Fruit fly (Drosophila melanogaster): ENCODE results near the gene Rel.
A peak's percentile ranks its signal among the peaks of the same experiment; 100 is the strongest.

Rel gene

dm6 chr3R:9038652-9039051 is 9.1 kb downstream of the Rel start, which contains the start of gene hyx:
TSS of gene hyx (plus strand) at chr3R:9038760.
- no peak for TF ChIP-seq CG1832 (GFP tag; optimal IDR thresholded peaks at IDR 0.05)
- TF ChIP-seq pan (optimal IDR thresholded peaks at IDR 0.05), result no peak
- TF ChIP-seq pan (GFP tag; optimal IDR thresholded peaks at IDR 0.05 in 1 of 2, IDR thresholded peaks at IDR 0.05 in 1 of 2), result no peak
- peak; percentile 48 for TF ChIP-seq Nf-YC (tag; optimal IDR thresholded peaks at IDR 0.05)
- TF ChIP-seq D19B (GFP tag; optimal IDR thresholded peaks at IDR 0.05), result no peak
- peak; percentile 43 for TF ChIP-seq CoRest (tag; optimal IDR thresholded peaks at IDR 0.05)
- no peak for TF ChIP-seq abd-A (tag; optimal IDR thresholded peaks at IDR 0.05)
- TF ChIP-seq HLH3B (GFP tag; IDR thresholded peaks at IDR 0.05), result no peak
- TF ChIP-seq CG2202 (tag; optimal IDR thresholded peaks at IDR 0.05), result no peak
- peak; percentile 82 for TF ChIP-seq CG2129 (GFP tag; IDR thresholded peaks at IDR 0.05; ENCODE audit: partially characterized antibody)
- peak; percentile 17 for TF ChIP-seq NC2β (GFP tag; optimal IDR thresholded peaks at IDR 0.05)
- TF ChIP-seq CG11696 (GFP tag; IDR thresholded peaks at IDR 0.05), result no peak
- TF ChIP-seq cg (GFP tag; optimal IDR thresholded peaks at IDR 0.05), result peak; percentile 81
- TF ChIP-seq BtbVII (GFP tag; optimal IDR thresholded peaks at IDR 0.05), result no peak
- TF ChIP-seq tin (GFP tag; optimal IDR thresholded peaks at IDR 0.05), result peak; percentile 47
- TF ChIP-seq usp (GFP tag; optimal IDR thresholded peaks at IDR 0.05), result no peak
- TF ChIP-seq Xbp1 (GFP tag; optimal IDR thresholded peaks at IDR 0.05), result peak; percentile 47
- TF ChIP-seq lola (GFP tag; optimal IDR thresholded peaks at IDR 0.05), result peak in 1 of 3 experiments; percentile 19
- peak; percentile 23 for TF ChIP-seq ind (GFP tag; optimal IDR thresholded peaks at IDR 0.05)
- no peak for TF ChIP-seq en (GFP tag; optimal IDR thresholded peaks at IDR 0.05)
- no peak for TF ChIP-seq Dip2 (GFP tag; IDR thresholded peaks at IDR 0.05)
- TF ChIP-seq CG3726 (GFP tag; IDR thresholded peaks at IDR 0.05), result no peak
- TF ChIP-seq CG10654 (GFP tag; optimal IDR thresholded peaks at IDR 0.05), result no peak
- no peak for TF ChIP-seq CG31388 (GFP tag; optimal IDR thresholded peaks at IDR 0.05)
- no peak for TF ChIP-seq CG5180 (GFP tag; optimal IDR thresholded peaks at IDR 0.05)
- peak; percentile 36; the same call in 1 of the 3 replicates for TF ChIP-seq ci (GFP tag; IDR thresholded peaks at IDR 0.05)
- TF ChIP-seq gfzf (GFP tag; optimal IDR thresholded peaks at IDR 0.05), result no peak
- TF ChIP-seq CG7786 (GFP tag; optimal IDR thresholded peaks at IDR 0.05), result no peak
- peak; percentile 65; the same call in 2 of the 3 replicates for TF ChIP-seq CG34422 (GFP tag; IDR thresholded peaks at IDR 0.05)
- TF ChIP-seq CG8478 (optimal IDR thresholded peaks at IDR 0.05), result no peak
- peak; percentile 36 for TF ChIP-seq Meics (GFP tag; optimal IDR thresholded peaks at IDR 0.05)
- peak; percentile 29 for TF ChIP-seq CG10543 (GFP tag; optimal IDR thresholded peaks at IDR 0.05)
- TF ChIP-seq chm (GFP tag; IDR thresholded peaks at IDR 0.05), result 0 out of 2 replicates have a peak, but pooled peaks have one; percentile 18
- TF ChIP-seq dati (GFP tag; IDR thresholded peaks at IDR 0.05), result no peak
- no peak for TF ChIP-seq sim (GFP tag; IDR thresholded peaks at IDR 0.05)
- TF ChIP-seq h (optimal IDR thresholded peaks at IDR 0.05), result no peak
- TF ChIP-seq org-1 (GFP tag; optimal IDR thresholded peaks at IDR 0.05), result no peak
- TF ChIP-seq klu (GFP tag; IDR thresholded peaks at IDR 0.05), result peak; percentile 44
- no peak for TF ChIP-seq CG10959 (GFP tag; IDR thresholded peaks at IDR 0.05)
- TF ChIP-seq maf-S (GFP tag; optimal IDR thresholded peaks at IDR 0.05), result peak; percentile 27
- TF ChIP-seq HHEX (GFP tag; optimal IDR thresholded peaks at IDR 0.05), result no peak
- TF ChIP-seq CG43689 (GFP tag; IDR thresholded peaks at IDR 0.05), result no peak
- TF ChIP-seq MESR4 (GFP tag; optimal IDR thresholded peaks at IDR 0.05), result no peak
- no peak for TF ChIP-seq ap (GFP tag; IDR thresholded peaks at IDR 0.05)
- no peak for TF ChIP-seq sqz (GFP tag; optimal IDR thresholded peaks at IDR 0.05)
- peak; percentile 62 for TF ChIP-seq CG1603 (tag; optimal IDR thresholded peaks at IDR 0.05)
- TF ChIP-seq CG17186 (GFP tag; optimal IDR thresholded peaks at IDR 0.05), result no peak
- no peak for TF ChIP-seq tio (GFP tag; optimal IDR thresholded peaks at IDR 0.05)
- no peak for TF ChIP-seq B-H1 (GFP tag; IDR thresholded peaks at IDR 0.05)
- TF ChIP-seq CG11093 (GFP tag; IDR thresholded peaks at IDR 0.05), result no peak
- TF ChIP-seq repo (GFP tag; optimal IDR thresholded peaks at IDR 0.05), result no peak
- TF ChIP-seq CG13287 (GFP tag; IDR thresholded peaks at IDR 0.05; ENCODE audit: partially characterized antibody), result peak; percentile 94
- TF ChIP-seq jing (GFP tag; optimal IDR thresholded peaks at IDR 0.05), result no peak
